Fruit fly (Drosophila melanogaster) whole organism, embryonic: ENCODE data around the gene Alg7.

Source experiments
- BtbVII ChIP-seq: fragments of 200-800 bp; sonication (Bioruptor generic); optimal IDR thresholded peaks from 3 replicates; lab custom pipeline; 2017; ENCODE audit warnings: missing biosample characterization, mild to moderate bottlenecking, missing genetic modification characterization
- CG10267 ChIP-seq: fragments of 200-800 bp; sonication (Bioruptor generic); optimal IDR thresholded peaks from 2 replicates; lab custom pipeline; 2018; ENCODE audit warnings: missing biosample characterization, mild to moderate bottlenecking, missing genetic modification characterization, moderate library complexity
- CG10979 ChIP-seq: fragments of 200-800 bp; sonication (Bioruptor generic); optimal IDR thresholded peaks from 2 replicates; lab custom pipeline; 2018; ENCODE audit warnings: missing biosample characterization, mild to moderate bottlenecking, missing genetic modification characterization, moderate library complexity
- CG11456 ChIP-seq: fragments of 200-800 bp; sonication (Bioruptor generic); IDR thresholded peaks from 3 replicates; pipeline ENCODE4 v1.3.6; 2022; ENCODE audit warnings: missing biosample characterization, missing genetic modification characterization
- CG12391 ChIP-seq: fragments of 200-800 bp; sonication (Bioruptor generic); optimal IDR thresholded peaks from 3 replicates; lab custom pipeline; 2018; ENCODE audit warnings: missing biosample characterization, mild to moderate bottlenecking, missing genetic modification characterization, moderate library complexity
- CG14710 ChIP-seq: fragments of 200-800 bp; sonication (Bioruptor generic); optimal IDR thresholded peaks from 3 replicates; lab custom pipeline; 2019; ENCODE audit warnings: missing biosample characterization, mild to moderate bottlenecking, missing genetic modification characterization, moderate library complexity
- CG17385 ChIP-seq: fragments of 200-800 bp; sonication (Bioruptor generic); optimal IDR thresholded peaks from 3 replicates; lab custom pipeline; 2018; ENCODE audit warnings: missing biosample characterization, mild to moderate bottlenecking, missing genetic modification characterization
- CG17568 ChIP-seq: fragments of 200-800 bp; sonication (Bioruptor generic); optimal IDR thresholded peaks from 2 replicates; lab custom pipeline; 2018; ENCODE audit warnings: missing biosample characterization, mild to moderate bottlenecking, missing genetic modification characterization, moderate library complexity
- CG1792 ChIP-seq: fragments of 200-800 bp; sonication (Bioruptor generic); optimal IDR thresholded peaks from 2 replicates; lab custom pipeline; 2016; ENCODE audit warnings: missing biosample characterization, missing genetic modification characterization
- CG2678 ChIP-seq: fragments of 200-800 bp; sonication (Bioruptor generic); optimal IDR thresholded peaks from 3 replicates; lab custom pipeline; 2019; ENCODE audit warnings: missing biosample characterization, mild to moderate bottlenecking, missing genetic modification characterization, moderate library complexity
- CG2875 ChIP-seq: fragments of 200-800 bp; sonication (Bioruptor generic); optimal IDR thresholded peaks from 2 replicates; lab custom pipeline; 2017; ENCODE audit warnings: missing biosample characterization, mild to moderate bottlenecking, missing genetic modification characterization, missing genetic modification reagents
- CG31441 ChIP-seq: fragments of 200-800 bp; sonication (Bioruptor generic); IDR thresholded peaks from 2 replicates; pipeline ENCODE4 v1.3.6; 2022; ENCODE audit warnings: missing biosample characterization, missing genetic modification characterization
- CG3847 ChIP-seq: fragments of 200-800 bp; sonication (Bioruptor generic); IDR thresholded peaks from 2 replicates; pipeline ENCODE4 v1.3.6; 2022; ENCODE audit warnings: missing biosample characterization, missing genetic modification characterization
- CG3995 ChIP-seq: fragments of 200-800 bp; sonication (Bioruptor generic); optimal IDR thresholded peaks from 3 replicates; lab custom pipeline; 2016; ENCODE audit warnings: missing biosample characterization, missing genetic modification characterization
- CG4617 ChIP-seq: fragments of 200-800 bp; sonication (Bioruptor generic); optimal IDR thresholded peaks from 3 replicates; lab custom pipeline; 2016; ENCODE audit warnings: missing biosample characterization, missing genetic modification characterization, borderline replicate concordance
- CG7556 ChIP-seq: fragments of 200-800 bp; sonication (Bioruptor generic); optimal IDR thresholded peaks from 2 replicates; lab custom pipeline; 2017; ENCODE audit warnings: missing biosample characterization, mild to moderate bottlenecking, missing genetic modification characterization
- CG9215 ChIP-seq: fragments of 200-800 bp; sonication (Bioruptor generic); IDR thresholded peaks from 2 replicates; pipeline ENCODE4 v1.3.6; 2022; ENCODE audit warnings: missing biosample characterization, missing genetic modification characterization
- CTCF ChIP-seq: fragments of 200-800 bp; sonication (Bioruptor generic); optimal IDR thresholded peaks from 2 replicates; lab custom pipeline; 2017; ENCODE audit warnings: missing biosample characterization, mild to moderate bottlenecking, missing genetic modification characterization, moderate library complexity
- Dip2 ChIP-seq: fragments of 200-800 bp; sonication (Bioruptor generic); IDR thresholded peaks from 2 replicates; pipeline ENCODE4 v1.3.6; 2022; ENCODE audit warnings: missing biosample characterization, missing genetic modification characterization
- Dip3 ChIP-seq: fragments of 200-800 bp; sonication (Bioruptor generic); optimal IDR thresholded peaks from 3 replicates; lab custom pipeline; 2016; ENCODE audit warnings: missing biosample characterization, missing genetic modification characterization
- Ets65A ChIP-seq: fragments of 200-800 bp; sonication (Bioruptor generic); peaks from one replicate; lab custom pipeline; 2016; ENCODE audit warnings: missing biosample characterization, missing genetic modification characterization
- HLHmδ ChIP-seq: fragments of 200-800 bp; sonication (Bioruptor generic); optimal IDR thresholded peaks from 2 replicates; lab custom pipeline; 2018; ENCODE audit warnings: missing biosample characterization, mild to moderate bottlenecking, missing genetic modification characterization, moderate library complexity
- Hr51 ChIP-seq, 2 experiments: fragments of 200-800 bp; sonication (Bioruptor generic); optimal IDR thresholded peaks; 2 replicates in 1 of 2; 3 replicates in 1 of 2; lab custom pipeline; 2016 to 2018; ENCODE audit warnings: missing biosample characterization in 2 of 2, missing genetic modification characterization in 2 of 2, mild to moderate bottlenecking in 1 of 2, moderate library complexity in 1 of 2
- MESR4 ChIP-seq: fragments of 200-800 bp; sonication (Bioruptor generic); optimal IDR thresholded peaks from 2 replicates; lab custom pipeline; 2018; ENCODE audit warnings: missing biosample characterization, mild to moderate bottlenecking, missing genetic modification characterization, moderate library complexity
- Med ChIP-seq: fragments of 200-800 bp; sonication (Bioruptor generic); peaks from one replicate; lab custom pipeline; 2016; ENCODE audit warnings: missing biosample characterization, missing genetic modification characterization, mild to moderate bottlenecking, inconsistent platforms, moderate library complexity
- Nf-YA ChIP-seq: fragments of 200-800 bp; sonication (Bioruptor generic); IDR thresholded peaks from 2 replicates; pipeline ENCODE4 v1.3.6; 2022; ENCODE audit warnings: missing biosample characterization, missing genetic modification characterization
- NfI ChIP-seq: fragments of 200-800 bp; sonication (Bioruptor generic); optimal IDR thresholded peaks from 3 replicates; lab custom pipeline; 2018; ENCODE audit warnings: missing biosample characterization, mild to moderate bottlenecking, missing genetic modification characterization, moderate library complexity
- Oli ChIP-seq: fragments of 200-800 bp; sonication (Bioruptor generic); optimal IDR thresholded peaks from 2 replicates; lab custom pipeline; 2018; ENCODE audit warnings: missing biosample characterization, mild to moderate bottlenecking, missing genetic modification characterization, moderate library complexity
- Sox100B ChIP-seq: fragments of 200-800 bp; sonication (Bioruptor generic); optimal IDR thresholded peaks from 3 replicates; lab custom pipeline; 2018; ENCODE audit warnings: missing biosample characterization, mild to moderate bottlenecking, missing genetic modification characterization
- Trl ChIP-seq, 3 experiments: fragments of >200 bp in 2 of 3; fragments of 200-800 bp in 1 of 3; sonication (Bioruptor generic) in 1 of 3; optimal IDR thresholded peaks; 2 replicates in 1 of 3; 3 replicates in 2 of 3; lab custom pipeline; 2016 to 2017; ENCODE audit warnings: missing biosample characterization in 1 of 3, missing genetic modification characterization in 1 of 3
- YL-1 ChIP-seq: fragments of 200-800 bp; sonication (Bioruptor generic); optimal IDR thresholded peaks from 3 replicates; lab custom pipeline; 2017; ENCODE audit warnings: missing biosample characterization, mild to moderate bottlenecking, missing genetic modification characterization
- aop ChIP-seq: fragments of 200-800 bp; sonication (Bioruptor generic); IDR thresholded peaks from 2 replicates; pipeline ENCODE4 v1.3.6; 2022; ENCODE audit warnings: missing biosample characterization, missing genetic modification characterization
- bab2 ChIP-seq: fragments of 200-800 bp; sonication (Bioruptor generic); optimal IDR thresholded peaks from 2 replicates; lab custom pipeline; 2016; ENCODE audit warnings: missing biosample characterization, missing genetic modification characterization
- bbx ChIP-seq: fragments of 200-800 bp; sonication (Bioruptor generic); IDR thresholded peaks from 2 replicates; pipeline ENCODE4 v1.3.6; 2022; ENCODE audit warnings: missing biosample characterization, missing genetic modification characterization; ENCODE audit not compliant: partially characterized antibody
- cad ChIP-seq: fragments of >200 bp; optimal IDR thresholded peaks from 2 replicates; lab custom pipeline; 2017; ENCODE audit warnings: missing biosample characterization, missing genetic modification characterization
- corto ChIP-seq: fragments of 200-800 bp; sonication (Bioruptor generic); optimal IDR thresholded peaks from 2 replicates; lab custom pipeline; 2016; ENCODE audit warnings: missing biosample characterization, mild to moderate bottlenecking, missing genetic modification characterization, moderate library complexity
- crol ChIP-seq: fragments of 200-800 bp; sonication (Bioruptor generic); IDR thresholded peaks from 2 replicates; pipeline ENCODE4 v1.3.6; 2022; ENCODE audit warnings: missing biosample characterization, missing genetic modification characterization
- crp ChIP-seq, 2 experiments: fragments of 200-800 bp; sonication (Bioruptor generic); optimal IDR thresholded peaks; 2 replicates in 1 of 2; 3 replicates in 1 of 2; lab custom pipeline; 2017; ENCODE audit warnings: missing biosample characterization in 2 of 2, missing genetic modification characterization in 2 of 2, mild to moderate bottlenecking in 1 of 2, moderate library complexity in 1 of 2
- dati ChIP-seq: fragments of 200-800 bp; sonication (Bioruptor generic); IDR thresholded peaks from 2 replicates; pipeline ENCODE4 v1.3.6; 2022; ENCODE audit warnings: missing biosample characterization, missing genetic modification characterization
- eve ChIP-seq, 2 experiments: fragments of >200 bp; optimal IDR thresholded peaks; 2 replicates each; lab custom pipeline; 2017; ENCODE audit warnings: missing biosample characterization in 2 of 2, missing genetic modification characterization in 2 of 2
- grau ChIP-seq: fragments of 200-800 bp; optimal IDR thresholded peaks from 3 replicates; lab custom pipeline; 2019; ENCODE audit warnings: missing biosample characterization, mild to moderate bottlenecking, missing genetic modification characterization, moderate library complexity
- hth ChIP-seq: fragments of >200 bp; optimal IDR thresholded peaks from 2 replicates; lab custom pipeline; 2017; ENCODE audit warnings: inconsistent platforms
- insv ChIP-seq, 2 experiments: fragments of 200-800 bp; sonication (Bioruptor generic); optimal IDR thresholded peaks; 3 replicates each; lab custom pipeline; 2016 to 2018; ENCODE audit warnings: missing biosample characterization in 2 of 2, missing genetic modification characterization in 2 of 2
- jing ChIP-seq: fragments of 200-800 bp; sonication (Bioruptor generic); optimal IDR thresholded peaks from 2 replicates; lab custom pipeline; 2018; ENCODE audit warnings: missing biosample characterization, mild to moderate bottlenecking, missing genetic modification characterization
- pho ChIP-seq: fragments of 200-800 bp; sonication (Bioruptor generic); optimal IDR thresholded peaks from 2 replicates; lab custom pipeline; 2016; ENCODE audit warnings: missing biosample characterization, missing genetic modification characterization
- pzg ChIP-seq: fragments of 200-800 bp; sonication (Bioruptor generic); optimal IDR thresholded peaks from 3 replicates; lab custom pipeline; 2018; ENCODE audit warnings: missing biosample characterization, mild to moderate bottlenecking, missing genetic modification characterization, moderate library complexity
- sens ChIP-seq: fragments of 200-800 bp; sonication (Bioruptor generic); peaks from one replicate; lab custom pipeline; 2016; ENCODE audit warnings: missing biosample characterization, missing genetic modification characterization
- sisA ChIP-seq: fragments of 200-800 bp; sonication (Bioruptor generic); IDR thresholded peaks from 2 replicates; pipeline ENCODE4 v1.3.6; 2022; ENCODE audit warnings: missing biosample characterization, missing genetic modification characterization
- slp2 ChIP-seq: fragments of 200-800 bp; sonication (Bioruptor generic); optimal IDR thresholded peaks from 2 replicates; lab custom pipeline; 2016; ENCODE audit warnings: missing biosample characterization, missing genetic modification characterization
- trem ChIP-seq: fragments of 200-800 bp; optimal IDR thresholded peaks from 3 replicates; lab custom pipeline; 2019; ENCODE audit warnings: missing biosample characterization, mild to moderate bottlenecking, missing genetic modification characterization, moderate library complexity

Alg7 gene

dm6 chr2L:13176701-13177249 lies 2.3 kb upstream of the Alg7 start, which contains the start of the genes Sfmbt and CG5439 (continued):
- TF ChIP-seq bab2 (GFP tag; lab: Kevin White, UChicago) (peak; percentile 82), bbx (GFP tag; lab: Robert Waterston, UW) (no peak), CG2678 (no peak), grau (tag; lab: Kevin White, UChicago) (peak; percentile 79), CTCF (GFP tag; lab: Kevin White, UChicago) (peak; percentile 10), CG7556 (GFP tag; lab: Kevin White, UChicago) (no peak), Dip2 (GFP tag; lab: Robert Waterston, UW) (no peak)

dm6 chr2L:13182415-13182814 lies 3.4 kb downstream of the Alg7 start, which contains the start of gene Mgat3:
Gene Mgat3 (minus strand): TSS chr2L:13182596.
- TF ChIP-seq CG17385 (GFP tag; lab: Kevin White, UChicago) (no peak), CG2875 (no peak), Oli (no peak), CG9215 (GFP tag; lab: Robert Waterston, UW) (no peak), CG12391 (tag; lab: Kevin White, UChicago) (no peak), slp2 (no peak), insv (GFP tag; optimal IDR thresholded peaks at IDR 0.05; lab: Kevin White, UChicago) (no peak), CG3995 (peak; percentile 1), pzg (GFP tag; lab: Kevin White, UChicago) (peak; percentile 34), Med (peak; percentile 27), BtbVII (GFP tag; lab: Kevin White, UChicago) (no peak), hth (lab: Kevin White, UChicago) (no peak), YL-1 (GFP tag; lab: Kevin White, UChicago) (peak; percentile 35), pho (GFP tag; lab: Kevin White, UChicago) (no peak), CG1792 (GFP tag; lab: Kevin White, UChicago) (no peak), CG14710 (tag; lab: Kevin White, UChicago) (peak; percentile 29), Trl (optimal IDR thresholded peaks at IDR 0.05; lab: Kevin White, UChicago) (no peak), Trl (GFP tag; optimal IDR thresholded peaks at IDR 0.05; lab: Kevin White, UChicago) (no peak), jing (GFP tag; lab: Kevin White, UChicago) (no peak), eve (GFP tag; optimal IDR thresholded peaks at IDR 0.05; lab: Kevin White, UChicago) (no peak), NfI (no peak), Hr51 (GFP tag; optimal IDR thresholded peaks at IDR 0.05; lab: Kevin White, UChicago) (no peak), Sox100B (GFP tag; lab: Kevin White, UChicago) (no peak), CG11456 (GFP tag; lab: Robert Waterston, UW) (no peak), CG3847 (GFP tag; lab: Robert Waterston, UW) (no peak), crol (GFP tag; lab: Robert Waterston, UW) (peak; percentile 84), CG10267 (tag; lab: Kevin White, UChicago) (peak; percentile 94), dati (no peak), CG31441 (GFP tag; lab: Robert Waterston, UW) (no peak), Ets65A (no peak), MESR4 (GFP tag; lab: Kevin White, UChicago) (peak; percentile 16), trem (tag; lab: Kevin White, UChicago) (peak; percentile 5), aop (GFP tag; lab: Robert Waterston, UW) (no peak), crp (GFP tag; optimal IDR thresholded peaks at IDR 0.05; lab: Kevin White, UChicago) (peak; percentile 41 to 88), Nf-YA (GFP tag; lab: Robert Waterston, UW) (no peak), HLHmδ (GFP tag; lab: Kevin White, UChicago) (no peak), CG17568 (GFP tag; lab: Kevin White, UChicago) (no peak), sisA (GFP tag; lab: Robert Waterston, UW) (no peak), CG4617 (GFP tag; lab: Kevin White, UChicago) (no peak), sens (GFP tag; lab: Kevin White, UChicago) (no peak), corto (GFP tag; lab: Kevin White, UChicago) (no peak), Dip3 (no peak), cad (GFP tag; lab: Kevin White, UChicago) (peak; percentile 49), CG10979 (tag; lab: Kevin White, UChicago) (no peak)
